Fruit fly (Drosophila melanogaster) whole organism, embryonic: ENCODE results near the gene be.

Experiments
- CG10654 ChIP-seq: fragments of 200-800 bp; sonication (Bioruptor generic); optimal IDR thresholded peaks from 2 replicates; lab custom pipeline; 2016; ENCODE audit warnings: missing biosample characterization, missing genetic modification characterization
- CG10979 ChIP-seq: fragments of 200-800 bp; sonication (Bioruptor generic); optimal IDR thresholded peaks from 2 replicates; lab custom pipeline; 2018; ENCODE audit warnings: missing biosample characterization, mild to moderate bottlenecking, missing genetic modification characterization, moderate library complexity
- CG11723 ChIP-seq: fragments of 200-800 bp; sonication (Bioruptor generic); optimal IDR thresholded peaks from 2 replicates; lab custom pipeline; 2017; ENCODE audit warnings: missing biosample characterization, mild to moderate bottlenecking, missing genetic modification characterization
- CG12155 ChIP-seq: fragments of 200-800 bp; sonication (Bioruptor generic); optimal IDR thresholded peaks from 3 replicates; lab custom pipeline; 2016; ENCODE audit warnings: missing biosample characterization, missing genetic modification characterization
- CG13296 ChIP-seq: fragments of 200-800 bp; sonication (Bioruptor generic); optimal IDR thresholded peaks from 3 replicates; lab custom pipeline; 2018; ENCODE audit warnings: missing biosample characterization, mild to moderate bottlenecking, missing genetic modification characterization
- CG13624 ChIP-seq: fragments of 200-800 bp; sonication (Bioruptor generic); optimal IDR thresholded peaks from 2 replicates; lab custom pipeline; 2016; ENCODE audit warnings: missing biosample characterization, missing genetic modification characterization
- CG13775 ChIP-seq: fragments of 200-800 bp; sonication (Bioruptor generic); optimal IDR thresholded peaks from 3 replicates; lab custom pipeline; 2017; ENCODE audit warnings: missing biosample characterization, mild to moderate bottlenecking, missing genetic modification characterization
- CG14441 ChIP-seq: fragments of 200-800 bp; sonication (Bioruptor generic); IDR thresholded peaks from 2 replicates; pipeline ENCODE4 v1.3.6; 2022; ENCODE audit warnings: missing biosample characterization, missing genetic modification characterization
- CG14710 ChIP-seq: fragments of 200-800 bp; sonication (Bioruptor generic); optimal IDR thresholded peaks from 3 replicates; lab custom pipeline; 2019; ENCODE audit warnings: missing biosample characterization, mild to moderate bottlenecking, missing genetic modification characterization, moderate library complexity
- CG15514 ChIP-seq: fragments of 200-800 bp; sonication (Bioruptor generic); optimal IDR thresholded peaks from 3 replicates; lab custom pipeline; 2017; ENCODE audit warnings: missing biosample characterization, missing genetic modification characterization, mild to moderate bottlenecking, moderate library complexity, missing genetic modification reagents
- CG17359 ChIP-seq: fragments of 200-800 bp; sonication (Bioruptor generic); optimal IDR thresholded peaks from 3 replicates; lab custom pipeline; 2018; ENCODE audit warnings: missing biosample characterization, mild to moderate bottlenecking, missing genetic modification characterization, moderate library complexity
- CG17385 ChIP-seq: fragments of 200-800 bp; sonication (Bioruptor generic); optimal IDR thresholded peaks from 3 replicates; lab custom pipeline; 2018; ENCODE audit warnings: missing biosample characterization, mild to moderate bottlenecking, missing genetic modification characterization
- CG17612 ChIP-seq: fragments of 200-800 bp; sonication (Bioruptor generic); IDR thresholded peaks from 2 replicates; pipeline ENCODE4 v1.3.6; 2022; ENCODE audit warnings: missing biosample characterization, missing genetic modification characterization
- CG17802 ChIP-seq: fragments of 200-800 bp; sonication (Bioruptor generic); optimal IDR thresholded peaks from 2 replicates; lab custom pipeline; 2018; ENCODE audit warnings: missing biosample characterization, mild to moderate bottlenecking, missing genetic modification characterization, moderate library complexity
- CG2889 ChIP-seq: fragments of 200-800 bp; sonication (Bioruptor generic); IDR thresholded peaks from 3 replicates; pipeline ENCODE4 v1.3.6; 2022; ENCODE audit warnings: missing biosample characterization, missing genetic modification characterization
- CG34422 ChIP-seq: fragments of 200-800 bp; sonication (Bioruptor generic); IDR thresholded peaks from 3 replicates; pipeline ENCODE4 v1.3.6; 2022; ENCODE audit warnings: missing biosample characterization, missing genetic modification characterization
- CG4424 ChIP-seq: fragments of 200-800 bp; sonication (Bioruptor generic); optimal IDR thresholded peaks from 3 replicates; lab custom pipeline; 2016; ENCODE audit warnings: missing biosample characterization, missing genetic modification characterization
- CG5180 ChIP-seq: fragments of 200-800 bp; sonication (Bioruptor generic); optimal IDR thresholded peaks from 3 replicates; lab custom pipeline; 2017; ENCODE audit warnings: missing biosample characterization, missing genetic modification characterization, mild to moderate bottlenecking, moderate library complexity, missing genetic modification reagents
- CG7745 ChIP-seq: fragments of 200-800 bp; sonication (Bioruptor generic); optimal IDR thresholded peaks from 2 replicates; lab custom pipeline; 2018; ENCODE audit warnings: missing biosample characterization, mild to moderate bottlenecking, missing genetic modification characterization, moderate library complexity
- CG9437 ChIP-seq: fragments of 200-800 bp; sonication (Bioruptor generic); optimal IDR thresholded peaks from 2 replicates; lab custom pipeline; 2018; ENCODE audit warnings: missing biosample characterization, mild to moderate bottlenecking, missing genetic modification characterization
- CG9727 ChIP-seq: fragments of 200-800 bp; sonication (Bioruptor generic); optimal IDR thresholded peaks from 3 replicates; lab custom pipeline; 2017; ENCODE audit warnings: missing biosample characterization, mild to moderate bottlenecking, missing genetic modification characterization
- Camta ChIP-seq: fragments of 200-800 bp; sonication (Bioruptor generic); optimal IDR thresholded peaks from 2 replicates; lab custom pipeline; 2016; ENCODE audit warnings: missing biosample characterization, missing genetic modification characterization
- Dfd ChIP-seq, 2 experiments: fragments of >200 bp; optimal IDR thresholded peaks; 2 replicates each; lab custom pipeline; 2017; ENCODE audit warnings: missing biosample characterization in 2 of 2, missing genetic modification characterization in 2 of 2
- Fer1 ChIP-seq: fragments of 200-800 bp; sonication (Bioruptor generic); optimal IDR thresholded peaks from 2 replicates; lab custom pipeline; 2017; ENCODE audit warnings: missing biosample characterization, mild to moderate bottlenecking, missing genetic modification characterization
- HHEX ChIP-seq: fragments of 200-800 bp; sonication (Bioruptor generic); optimal IDR thresholded peaks from 3 replicates; lab custom pipeline; 2017; ENCODE audit warnings: missing biosample characterization, mild to moderate bottlenecking, missing genetic modification characterization, missing genetic modification reagents
- Hmx ChIP-seq: fragments of 200-800 bp; sonication (Bioruptor generic); optimal IDR thresholded peaks from 2 replicates; lab custom pipeline; 2016; ENCODE audit warnings: missing biosample characterization, missing genetic modification characterization
- Hr51 ChIP-seq, 2 experiments: fragments of 200-800 bp; sonication (Bioruptor generic); optimal IDR thresholded peaks; 2 replicates in 1 of 2; 3 replicates in 1 of 2; lab custom pipeline; 2016 to 2018; ENCODE audit warnings: missing biosample characterization in 2 of 2, missing genetic modification characterization in 2 of 2, mild to moderate bottlenecking in 1 of 2, moderate library complexity in 1 of 2
- Rfx ChIP-seq: fragments of 200-800 bp; sonication (Bioruptor generic); IDR thresholded peaks from 2 replicates; pipeline ENCODE4 v1.3.6; 2022; ENCODE audit warnings: missing biosample characterization, missing genetic modification characterization
- Tbp ChIP-seq: fragments of >200 bp; optimal IDR thresholded peaks from 2 replicates; lab custom pipeline; 2018; ENCODE audit warnings: missing biosample characterization, missing genetic modification characterization
- Xrp1 ChIP-seq: fragments of 200-800 bp; sonication (Bioruptor generic); IDR thresholded peaks from 2 replicates; pipeline ENCODE4 v1.3.6; 2022; ENCODE audit warnings: missing biosample characterization, missing genetic modification characterization
- abd-A ChIP-seq: fragments of 200-800 bp; sonication (Bioruptor generic); optimal IDR thresholded peaks from 3 replicates; lab custom pipeline; 2019; ENCODE audit warnings: missing biosample characterization, mild to moderate bottlenecking, missing genetic modification characterization, moderate library complexity
- caup ChIP-seq: fragments of 200-800 bp; sonication (Bioruptor generic); optimal IDR thresholded peaks from 3 replicates; lab custom pipeline; 2017; ENCODE audit warnings: missing biosample characterization, mild to moderate bottlenecking, missing genetic modification characterization, moderate library complexity; ENCODE audit not compliant: severe bottlenecking
- crp ChIP-seq, 2 experiments: fragments of 200-800 bp; sonication (Bioruptor generic); optimal IDR thresholded peaks; 2 replicates in 1 of 2; 3 replicates in 1 of 2; lab custom pipeline; 2017; ENCODE audit warnings: missing biosample characterization in 2 of 2, missing genetic modification characterization in 2 of 2, mild to moderate bottlenecking in 1 of 2, moderate library complexity in 1 of 2
- cwo ChIP-seq: fragments of 200-800 bp; sonication (Bioruptor generic); optimal IDR thresholded peaks from 3 replicates; lab custom pipeline; 2017; ENCODE audit warnings: missing biosample characterization, missing genetic modification characterization, mild to moderate bottlenecking, moderate library complexity, missing genetic modification reagents
- eyg ChIP-seq: fragments of 200-800 bp; sonication (Bioruptor generic); optimal IDR thresholded peaks from 3 replicates; lab custom pipeline; 2016; ENCODE audit warnings: missing biosample characterization, missing genetic modification characterization
- lilli ChIP-seq: fragments of 200-800 bp; sonication (Bioruptor generic); optimal IDR thresholded peaks from 3 replicates; lab custom pipeline; 2016; ENCODE audit warnings: missing biosample characterization, missing genetic modification characterization
- luna ChIP-seq: fragments of 200-800 bp; sonication (Bioruptor generic); optimal IDR thresholded peaks from 2 replicates; lab custom pipeline; 2016; ENCODE audit warnings: missing biosample characterization, missing genetic modification characterization
- mirr ChIP-seq: fragments of 200-800 bp; sonication (Bioruptor generic); optimal IDR thresholded peaks from 3 replicates; lab custom pipeline; 2018; ENCODE audit warnings: missing biosample characterization, mild to moderate bottlenecking, missing genetic modification characterization
- odd ChIP-seq: fragments of 200-800 bp; sonication (Bioruptor generic); optimal IDR thresholded peaks from 2 replicates; lab custom pipeline; 2017; ENCODE audit warnings: missing biosample characterization, mild to moderate bottlenecking, missing genetic modification characterization
- p53 ChIP-seq: fragments of 200-800 bp; sonication (Bioruptor generic); optimal IDR thresholded peaks from 2 replicates; lab custom pipeline; 2016; ENCODE audit warnings: missing biosample characterization, missing genetic modification characterization
- pan ChIP-seq, 4 experiments: fragments of >200 bp in 3 of 4; fragments of 200-800 bp in 1 of 4; sonication (Bioruptor generic) in 1 of 4; optimal IDR thresholded peaks in 3 of 4; IDR thresholded peaks in 1 of 4; 2 replicates each; pipeline versions ENCODE4 v1.3.6 to Lab custom; 2017 to 2022; ENCODE audit warnings: missing biosample characterization in 2 of 4, missing genetic modification characterization in 2 of 4, mixed read lengths in 1 of 4
- pnt ChIP-seq: fragments of 200-800 bp; sonication (Bioruptor generic); optimal IDR thresholded peaks from 3 replicates; lab custom pipeline; 2016; ENCODE audit warnings: missing biosample characterization, missing genetic modification characterization
- ranshi ChIP-seq: fragments of 200-800 bp; sonication (Bioruptor generic); IDR thresholded peaks from 2 replicates; pipeline ENCODE4 v1.3.6; 2022; ENCODE audit warnings: missing biosample characterization, missing genetic modification characterization
- sob ChIP-seq: fragments of 200-800 bp; sonication (Bioruptor generic); IDR thresholded peaks from 2 replicates; pipeline ENCODE4 v1.3.6; 2022; ENCODE audit warnings: missing biosample characterization, missing genetic modification characterization
- trem ChIP-seq: fragments of 200-800 bp; optimal IDR thresholded peaks from 3 replicates; lab custom pipeline; 2019; ENCODE audit warnings: missing biosample characterization, mild to moderate bottlenecking, missing genetic modification characterization, moderate library complexity
- tup ChIP-seq: fragments of 200-800 bp; sonication (Bioruptor generic); optimal IDR thresholded peaks from 2 replicates; lab custom pipeline; 2016; ENCODE audit warnings: missing biosample characterization, mild to moderate bottlenecking, missing genetic modification characterization, moderate library complexity
- usp ChIP-seq: fragments of >200 bp; optimal IDR thresholded peaks from 2 replicates; lab custom pipeline; 2017; ENCODE audit warnings: missing biosample characterization, missing genetic modification characterization
- vnd ChIP-seq: fragments of 200-800 bp; sonication (Bioruptor generic); IDR thresholded peaks from 3 replicates; pipeline ENCODE4 v1.3.6; 2022; ENCODE audit warnings: missing biosample characterization, missing genetic modification characterization; ENCODE audit not compliant: partially characterized antibody
- yki ChIP-seq: fragments of >200 bp; optimal IDR thresholded peaks from 3 replicates; lab custom pipeline; 2018

The be gene

dm6 chrX:15063404-15064062 is 39.3 kb downstream of the be start, which contains the start of the genes hiw and ND-B18 (continued):
- TF ChIP-seq pan (optimal IDR thresholded peaks at IDR 0.05; lab: Kevin White, UChicago), result no peak
- TF ChIP-seq pan (GFP tag; optimal IDR thresholded peaks at IDR 0.05 in 1 of 2, IDR thresholded peaks at IDR 0.05 in 1 of 2), result no peak
- TF ChIP-seq Rfx (GFP tag; lab: Robert Waterston, UW), result peak; percentile 56
- no peak for TF ChIP-seq vnd (GFP tag; lab: Robert Waterston, UW)
- TF ChIP-seq CG13624, result peak; percentile 29
- TF ChIP-seq p53 (GFP tag; lab: Kevin White, UChicago), result peak; percentile 13
- peak; percentile 56 for TF ChIP-seq CG15514 (GFP tag; lab: Kevin White, UChicago)
- 0 out of 2 replicates have a peak, but pooled peaks have one; percentile 16 for TF ChIP-seq sob (GFP tag; lab: Robert Waterston, UW)
- TF ChIP-seq ranshi (GFP tag; lab: Robert Waterston, UW), result 0 out of 2 replicates have a peak, but pooled peaks have one; percentile 15
- peak; percentile 11 for TF ChIP-seq CG12155 (GFP tag; lab: Kevin White, UChicago)
- no peak for TF ChIP-seq CG5180 (GFP tag; lab: Kevin White, UChicago)
- no peak for TF ChIP-seq CG13296
- TF ChIP-seq eyg, result no peak
- TF ChIP-seq Tbp (GFP tag; lab: Kevin White, UChicago), result no peak
- no peak for TF ChIP-seq yki (lab: Kevin White, UChicago)
- TF ChIP-seq lilli (GFP tag; lab: Kevin White, UChicago), result peak; percentile 37
- no peak for TF ChIP-seq CG17612 (GFP tag; lab: Robert Waterston, UW)
- TF ChIP-seq CG2889 (GFP tag; lab: Robert Waterston, UW), result no peak
- no peak for TF ChIP-seq CG13775
- peak; percentile 46 for TF ChIP-seq CG14710 (tag; lab: Kevin White, UChicago)
- TF ChIP-seq mirr, result no peak
- no peak for TF ChIP-seq CG17359
- TF ChIP-seq pnt (GFP tag; lab: Kevin White, UChicago), result no peak
- TF ChIP-seq crp (GFP tag; optimal IDR thresholded peaks at IDR 0.05; lab: Kevin White, UChicago), result peak; percentile 93 to 99
- TF ChIP-seq trem (tag; lab: Kevin White, UChicago), result peak; percentile 69
- TF ChIP-seq cwo, result no peak
- TF ChIP-seq luna, result no peak
- TF ChIP-seq Fer1 (GFP tag; lab: Kevin White, UChicago), result peak; percentile 47
- TF ChIP-seq CG17802 (tag; lab: Kevin White, UChicago), result no peak
- TF ChIP-seq odd (GFP tag; lab: Kevin White, UChicago), result no peak
- TF ChIP-seq HHEX, result peak; percentile 17
- TF ChIP-seq CG10979 (tag; lab: Kevin White, UChicago), result no peak
- TF ChIP-seq Camta, result no peak
- TF ChIP-seq CG11723 (GFP tag; lab: Kevin White, UChicago), result no peak
- no peak for TF ChIP-seq CG7745
- TF ChIP-seq CG17385 (GFP tag; lab: Kevin White, UChicago), result peak; percentile 96
- TF ChIP-seq CG14441 (GFP tag; lab: Robert Waterston, UW), result no peak
- peak; percentile 43 for TF ChIP-seq caup (GFP tag; lab: Kevin White, UChicago)
- TF ChIP-seq CG9727 (GFP tag; lab: Kevin White, UChicago), result peak; percentile 26
- no peak; the same call in 2 of the 3 replicates for TF ChIP-seq CG34422 (GFP tag; lab: Robert Waterston, UW)
- TF ChIP-seq Dfd (GFP tag; optimal IDR thresholded peaks at IDR 0.05; lab: Kevin White, UChicago), result no peak
- no peak for TF ChIP-seq Xrp1 (GFP tag; lab: Robert Waterston, UW)
- TF ChIP-seq CG9437 (GFP tag; lab: Kevin White, UChicago), result no peak
- no peak for TF ChIP-seq usp (GFP tag; lab: Kevin White, UChicago)
- no peak for TF ChIP-seq tup
- no peak for TF ChIP-seq CG10654
- TF ChIP-seq CG4424, result no peak
- no peak for TF ChIP-seq Hmx
- no peak for TF ChIP-seq abd-A (tag; lab: Kevin White, UChicago)
- TF ChIP-seq Hr51 (GFP tag; optimal IDR thresholded peaks at IDR 0.05; lab: Kevin White, UChicago), result no peak
